Fruit fly (Drosophila melanogaster) whole organism, embryonic: Measurements from ENCODE around the gene CG4393.

Experiments
- Ada2b ChIP-seq: fragments of 200-800 bp; sonication (Bioruptor generic); IDR thresholded peaks from 2 replicates; pipeline ENCODE4 v1.3.6; 2022; ENCODE audit warnings: missing biosample characterization, missing genetic modification characterization
- Adf1 ChIP-seq: fragments of 200-800 bp; sonication (Bioruptor generic); IDR thresholded peaks from 2 replicates; pipeline ENCODE4 v1.3.6; 2022; ENCODE audit warnings: missing biosample characterization, missing genetic modification characterization
- CG10274 ChIP-seq: fragments of 200-800 bp; sonication (Bioruptor generic); optimal IDR thresholded peaks from 3 replicates; lab custom pipeline; 2017; ENCODE audit warnings: missing biosample characterization, mild to moderate bottlenecking, missing genetic modification characterization
- CG10462 ChIP-seq: fragments of 200-800 bp; sonication (Bioruptor generic); optimal IDR thresholded peaks from 2 replicates; lab custom pipeline; 2016; ENCODE audit warnings: missing biosample characterization, missing genetic modification characterization
- CG10565 ChIP-seq: fragments of 200-800 bp; sonication (Bioruptor generic); optimal IDR thresholded peaks from 3 replicates; lab custom pipeline; 2016; ENCODE audit warnings: missing biosample characterization, mild to moderate bottlenecking, missing genetic modification characterization
- CG10654 ChIP-seq: fragments of 200-800 bp; sonication (Bioruptor generic); optimal IDR thresholded peaks from 2 replicates; lab custom pipeline; 2016; ENCODE audit warnings: missing biosample characterization, missing genetic modification characterization
- CG11398 ChIP-seq: fragments of 200-800 bp; sonication (Bioruptor generic); optimal IDR thresholded peaks from 2 replicates; lab custom pipeline; 2016; ENCODE audit warnings: missing biosample characterization, missing genetic modification characterization
- CG11723 ChIP-seq: fragments of 200-800 bp; sonication (Bioruptor generic); optimal IDR thresholded peaks from 2 replicates; lab custom pipeline; 2017; ENCODE audit warnings: missing biosample characterization, mild to moderate bottlenecking, missing genetic modification characterization
- CG12155 ChIP-seq: fragments of 200-800 bp; sonication (Bioruptor generic); optimal IDR thresholded peaks from 3 replicates; lab custom pipeline; 2016; ENCODE audit warnings: missing biosample characterization, missing genetic modification characterization
- CG12299 ChIP-seq: fragments of 200-800 bp; sonication (Bioruptor generic); optimal IDR thresholded peaks from 2 replicates; lab custom pipeline; 2018; ENCODE audit warnings: missing biosample characterization, mild to moderate bottlenecking, missing genetic modification characterization
- CG16779 ChIP-seq: fragments of 200-800 bp; sonication (Bioruptor generic); IDR thresholded peaks from 2 replicates; pipeline ENCODE4 v1.3.6; 2022; ENCODE audit warnings: missing biosample characterization, missing genetic modification characterization
- CG18011 ChIP-seq: fragments of 200-800 bp; sonication (Bioruptor generic); optimal IDR thresholded peaks from 2 replicates; lab custom pipeline; 2017; ENCODE audit warnings: missing biosample characterization, missing genetic modification characterization, mild to moderate bottlenecking, moderate library complexity, missing genotype
- CG2202 ChIP-seq: fragments of 200-800 bp; sonication (Bioruptor generic); optimal IDR thresholded peaks from 2 replicates; lab custom pipeline; 2018; ENCODE audit warnings: missing biosample characterization, mild to moderate bottlenecking, missing genetic modification characterization
- CG30020 ChIP-seq: fragments of 200-800 bp; optimal IDR thresholded peaks from 2 replicates; lab custom pipeline; 2019; ENCODE audit warnings: missing biosample characterization, mild to moderate bottlenecking, missing genetic modification characterization, moderate library complexity
- CG32772 ChIP-seq: fragments of 200-800 bp; sonication (Bioruptor generic); IDR thresholded peaks from 2 replicates; pipeline ENCODE4 v1.3.6; 2022; ENCODE audit warnings: missing biosample characterization, missing genetic modification characterization
- CG33557 ChIP-seq: fragments of 200-800 bp; sonication (Bioruptor generic); optimal IDR thresholded peaks from 2 replicates; lab custom pipeline; 2019; ENCODE audit warnings: missing biosample characterization, mild to moderate bottlenecking, missing genetic modification characterization, moderate library complexity
- CG3847 ChIP-seq: fragments of 200-800 bp; sonication (Bioruptor generic); IDR thresholded peaks from 2 replicates; pipeline ENCODE4 v1.3.6; 2022; ENCODE audit warnings: missing biosample characterization, missing genetic modification characterization
- CG6689 ChIP-seq: fragments of 200-800 bp; sonication (Bioruptor generic); IDR thresholded peaks from 2 replicates; pipeline ENCODE4 v1.3.6; 2022; ENCODE audit warnings: missing biosample characterization, missing genetic modification characterization
- CG6765 ChIP-seq: fragments of 200-800 bp; sonication (Bioruptor generic); optimal IDR thresholded peaks from 3 replicates; lab custom pipeline; 2017; ENCODE audit warnings: missing biosample characterization, mild to moderate bottlenecking, missing genetic modification characterization
- CG7271 ChIP-seq: fragments of 200-800 bp; sonication (Bioruptor generic); optimal IDR thresholded peaks from 2 replicates; lab custom pipeline; 2018; ENCODE audit warnings: missing biosample characterization, mild to moderate bottlenecking, missing genetic modification characterization, moderate library complexity
- CG7839 ChIP-seq: fragments of 200-800 bp; sonication (Bioruptor generic); optimal IDR thresholded peaks from 3 replicates; lab custom pipeline; 2018; ENCODE audit warnings: missing biosample characterization, mild to moderate bottlenecking, missing genetic modification characterization, moderate library complexity
- CG8478 ChIP-seq: fragments of >200 bp; optimal IDR thresholded peaks from 2 replicates; lab custom pipeline; 2018
- CG8924 ChIP-seq: fragments of 200-800 bp; optimal IDR thresholded peaks from 3 replicates; lab custom pipeline; 2019; ENCODE audit warnings: missing biosample characterization, mild to moderate bottlenecking, missing genetic modification characterization, moderate library complexity
- CG9215 ChIP-seq: fragments of 200-800 bp; sonication (Bioruptor generic); IDR thresholded peaks from 2 replicates; pipeline ENCODE4 v1.3.6; 2022; ENCODE audit warnings: missing biosample characterization, missing genetic modification characterization
- CG9727 ChIP-seq: fragments of 200-800 bp; sonication (Bioruptor generic); optimal IDR thresholded peaks from 3 replicates; lab custom pipeline; 2017; ENCODE audit warnings: missing biosample characterization, mild to moderate bottlenecking, missing genetic modification characterization
- CG9817 ChIP-seq: fragments of 200-800 bp; sonication (Bioruptor generic); optimal IDR thresholded peaks from 2 replicates; lab custom pipeline; 2018; ENCODE audit warnings: missing biosample characterization, mild to moderate bottlenecking, missing genetic modification characterization, moderate library complexity
- D19B ChIP-seq: fragments of 200-800 bp; sonication (Bioruptor generic); optimal IDR thresholded peaks from 2 replicates; lab custom pipeline; 2017; ENCODE audit warnings: missing biosample characterization, mild to moderate bottlenecking, missing genetic modification characterization
- E2f2 ChIP-seq: fragments of 200-800 bp; sonication (Bioruptor generic); IDR thresholded peaks from 2 replicates; pipeline ENCODE4 v1.3.6; 2022; ENCODE audit warnings: missing biosample characterization, missing genetic modification characterization
- Ets97D ChIP-seq: fragments of 200-800 bp; sonication (Bioruptor generic); optimal IDR thresholded peaks from 3 replicates; lab custom pipeline; 2016; ENCODE audit warnings: missing biosample characterization, missing genetic modification characterization
- Jarid2 ChIP-seq: fragments of 200-800 bp; sonication (Bioruptor generic); optimal IDR thresholded peaks from 3 replicates; lab custom pipeline; 2017; ENCODE audit warnings: mild to moderate bottlenecking, missing biosample characterization, missing genetic modification reagents, missing genetic modification characterization
- MESR4 ChIP-seq: fragments of 200-800 bp; sonication (Bioruptor generic); optimal IDR thresholded peaks from 2 replicates; lab custom pipeline; 2018; ENCODE audit warnings: missing biosample characterization, mild to moderate bottlenecking, missing genetic modification characterization, moderate library complexity
- Mes4 ChIP-seq: fragments of 200-800 bp; sonication (Bioruptor generic); optimal IDR thresholded peaks from 2 replicates; lab custom pipeline; 2016; ENCODE audit warnings: missing biosample characterization, missing genetic modification characterization
- Mrtf ChIP-seq: fragments of 200-800 bp; sonication (Bioruptor generic); IDR thresholded peaks from 3 replicates; pipeline ENCODE4 v1.3.6; 2022; ENCODE audit warnings: missing biosample characterization, missing genetic modification characterization
- NC2α ChIP-seq: fragments of 200-800 bp; sonication (Bioruptor generic); optimal IDR thresholded peaks from 2 replicates; lab custom pipeline; 2016; ENCODE audit warnings: missing biosample characterization, missing genetic modification characterization
- NfI ChIP-seq: fragments of 200-800 bp; sonication (Bioruptor generic); optimal IDR thresholded peaks from 3 replicates; lab custom pipeline; 2018; ENCODE audit warnings: missing biosample characterization, mild to moderate bottlenecking, missing genetic modification characterization, moderate library complexity
- Opbp ChIP-seq: fragments of 200-800 bp; sonication (Bioruptor generic); IDR thresholded peaks from 3 replicates; pipeline ENCODE4 v1.3.6; 2022; ENCODE audit warnings: missing biosample characterization, missing genetic modification characterization; ENCODE audit not compliant: partially characterized antibody
- Ravus ChIP-seq: fragments of 200-800 bp; sonication (Bioruptor generic); IDR thresholded peaks from 2 replicates; pipeline ENCODE4 v1.3.6; 2022; ENCODE audit warnings: missing biosample characterization, missing genetic modification characterization
- Sox100B ChIP-seq: fragments of 200-800 bp; sonication (Bioruptor generic); optimal IDR thresholded peaks from 3 replicates; lab custom pipeline; 2018; ENCODE audit warnings: missing biosample characterization, mild to moderate bottlenecking, missing genetic modification characterization
- ab ChIP-seq: fragments of 200-800 bp; sonication (Bioruptor generic); optimal IDR thresholded peaks from 2 replicates; lab custom pipeline; 2016; ENCODE audit warnings: missing biosample characterization, missing genetic modification characterization
- chn ChIP-seq: fragments of 200-800 bp; sonication (Bioruptor generic); optimal IDR thresholded peaks from 2 replicates; lab custom pipeline; 2016; ENCODE audit warnings: missing biosample characterization, missing genetic modification characterization
- crol ChIP-seq: fragments of 200-800 bp; sonication (Bioruptor generic); IDR thresholded peaks from 2 replicates; pipeline ENCODE4 v1.3.6; 2022; ENCODE audit warnings: missing biosample characterization, missing genetic modification characterization
- cwo ChIP-seq: fragments of 200-800 bp; sonication (Bioruptor generic); optimal IDR thresholded peaks from 3 replicates; lab custom pipeline; 2017; ENCODE audit warnings: missing biosample characterization, missing genetic modification characterization, mild to moderate bottlenecking, moderate library complexity, missing genetic modification reagents
- ewg ChIP-seq: fragments of 200-800 bp; sonication (Bioruptor generic); optimal IDR thresholded peaks from 3 replicates; lab custom pipeline; 2017; ENCODE audit warnings: mild to moderate bottlenecking, missing biosample characterization, missing genetic modification reagents, missing genetic modification characterization
- fd102C ChIP-seq: fragments of 200-800 bp; sonication (Bioruptor generic); optimal IDR thresholded peaks from 2 replicates; lab custom pipeline; 2018; ENCODE audit warnings: missing biosample characterization, mild to moderate bottlenecking, missing genetic modification characterization, moderate library complexity
- fru ChIP-seq: fragments of >200 bp; optimal IDR thresholded peaks from 2 replicates; lab custom pipeline; 2017
- gcm ChIP-seq: fragments of 200-800 bp; sonication (Bioruptor generic); optimal IDR thresholded peaks from 2 replicates; lab custom pipeline; 2019; ENCODE audit warnings: missing biosample characterization, mild to moderate bottlenecking, missing genetic modification characterization, moderate library complexity
- grau ChIP-seq: fragments of 200-800 bp; optimal IDR thresholded peaks from 3 replicates; lab custom pipeline; 2019; ENCODE audit warnings: missing biosample characterization, mild to moderate bottlenecking, missing genetic modification characterization, moderate library complexity
- pho ChIP-seq: fragments of 200-800 bp; sonication (Bioruptor generic); optimal IDR thresholded peaks from 2 replicates; lab custom pipeline; 2016; ENCODE audit warnings: missing biosample characterization, missing genetic modification characterization
- sens-2 ChIP-seq: fragments of 200-800 bp; sonication (Bioruptor generic); IDR thresholded peaks from 2 replicates; pipeline ENCODE4 v1.3.6; 2022; ENCODE audit warnings: missing biosample characterization, missing genetic modification characterization
- sim ChIP-seq: fragments of 200-800 bp; sonication (Bioruptor generic); IDR thresholded peaks from 2 replicates; pipeline ENCODE4 v1.3.6; 2022; ENCODE audit warnings: missing biosample characterization, missing genetic modification characterization
- unpg ChIP-seq: fragments of 200-800 bp; sonication (Bioruptor generic); optimal IDR thresholded peaks from 3 replicates; lab custom pipeline; 2018; ENCODE audit warnings: missing biosample characterization, mild to moderate bottlenecking, missing genetic modification characterization, moderate library complexity
- wek ChIP-seq: fragments of 200-800 bp; sonication (Bioruptor generic); optimal IDR thresholded peaks from 3 replicates; lab custom pipeline; 2018; ENCODE audit warnings: missing biosample characterization, mild to moderate bottlenecking, missing genetic modification characterization, moderate library complexity

The CG4393 gene

dm6 chr3R:23346893-23347396, 37.6 kb downstream of the CG4393 start (continued):
- TF ChIP-seq Opbp (no peak; the same call in 2 of the 3 replicates), crol (GFP tag; lab: Robert Waterston, UW) (no peak), CG33557 (GFP tag; lab: Kevin White, UChicago) (peak; percentile 37), CG2202 (tag; lab: Kevin White, UChicago) (no peak), CG6765 (GFP tag; lab: Kevin White, UChicago) (no peak), CG3847 (no peak), chn (GFP tag; lab: Kevin White, UChicago) (no peak), Ravus (GFP tag; lab: Robert Waterston, UW) (no peak), CG11723 (no peak), Ets97D (GFP tag; lab: Kevin White, UChicago) (no peak), Jarid2 (GFP tag; lab: Kevin White, UChicago) (no peak), CG12299 (no peak), fd102C (GFP tag; lab: Kevin White, UChicago) (no peak), CG30020 (tag; lab: Kevin White, UChicago) (no peak), NC2α (GFP tag; lab: Kevin White, UChicago) (no peak), sim (GFP tag; lab: Robert Waterston, UW) (no peak), CG32772 (no peak), CG18011 (no peak), fru (lab: Kevin White, UChicago) (no peak), ewg (GFP tag; lab: Kevin White, UChicago) (no peak), wek (GFP tag; lab: Kevin White, UChicago) (no peak), E2f2 (GFP tag; lab: Robert Waterston, UW) (no peak), CG7271 (no peak), CG12155 (GFP tag; lab: Kevin White, UChicago) (no peak), pho (GFP tag; lab: Kevin White, UChicago) (no peak), Sox100B (GFP tag; lab: Kevin White, UChicago) (peak; percentile 62), gcm (peak; percentile 35), CG10654 (peak; percentile 9), unpg (GFP tag; lab: Kevin White, UChicago) (peak; percentile 40), MESR4 (GFP tag; lab: Kevin White, UChicago) (no peak), CG10462 (GFP tag; lab: Kevin White, UChicago) (peak; percentile 11), CG9215 (GFP tag; lab: Robert Waterston, UW) (peak; percentile 44; the same call in 1 of the 2 replicates), CG8478 (lab: Kevin White, UChicago) (no peak), D19B (GFP tag; lab: Kevin White, UChicago) (peak; percentile 20), Adf1 (GFP tag; lab: Robert Waterston, UW) (no peak), CG11398 (GFP tag; lab: Kevin White, UChicago) (no peak), sens-2 (GFP tag; lab: Robert Waterston, UW) (no peak), ab (GFP tag; lab: Kevin White, UChicago) (no peak), CG9727 (GFP tag; lab: Kevin White, UChicago) (peak; percentile 73), Mes4 (GFP tag; lab: Kevin White, UChicago) (no peak), CG10274 (no peak), NfI (GFP tag; lab: Kevin White, UChicago) (peak; percentile 7), Mrtf (GFP tag; lab: Robert Waterston, UW) (no peak), cwo (GFP tag; lab: Kevin White, UChicago) (no peak), CG10565 (GFP tag; lab: Kevin White, UChicago) (no peak), grau (tag; lab: Kevin White, UChicago) (peak; percentile 57), CG16779 (GFP tag; lab: Robert Waterston, UW) (no peak), CG9817 (tag; lab: Kevin White, UChicago) (peak; percentile 20), CG7839 (peak; percentile 68), CG8924 (tag; lab: Kevin White, UChicago) (peak; percentile 71), CG6689 (GFP tag; lab: Robert Waterston, UW) (peak; percentile 62), Ada2b (GFP tag; lab: Robert Waterston, UW) (peak; percentile 47)
